Worm (Caenorhabditis elegans) whole organism, late embryonic: ENCODE measurements around the gene Y37E11AL.2.

Experiments used
- fkh-6 ChIP-seq: sonication (generic microtip); optimal IDR thresholded peaks from 2 replicates; lab custom pipeline; 2016; ENCODE audit warnings: missing genetic modification characterization, missing compliant biosample characterization
- unc-86 ChIP-seq: sonication (generic microtip); optimal IDR thresholded peaks from 2 replicates; lab custom pipeline; 2016; ENCODE audit warnings: missing genetic modification characterization, missing compliant biosample characterization

DNA sequence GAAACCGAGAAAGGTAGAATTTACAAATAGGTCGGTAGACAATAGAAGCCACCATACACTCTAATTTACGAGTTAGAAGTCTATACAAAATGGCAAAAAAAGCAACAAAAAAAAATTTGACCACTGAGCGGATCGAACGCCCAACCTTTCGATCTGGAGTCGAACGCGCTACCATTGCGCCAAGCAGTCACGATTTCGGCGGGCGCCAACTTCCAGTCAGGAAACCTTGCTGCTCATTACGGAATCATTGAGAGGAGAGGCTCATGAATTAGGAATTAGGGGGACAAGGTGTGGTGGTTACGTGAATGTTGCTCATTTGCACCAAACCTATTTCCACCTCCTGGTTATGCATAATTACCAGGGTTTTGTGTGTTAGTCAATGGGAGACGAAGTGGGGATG, 16.5 kb upstream of the Y37E11AL.2 start:
- TF ChIP-seq unc-86 (tag; lab: Kevin White, UChicago) (no peak), fkh-6 (tag; lab: Kevin White, UChicago) (no peak)
